Fruit fly (Drosophila melanogaster): Measurements from ENCODE around the gene Sos.
A peak's percentile ranks its signal among the peaks of the same experiment; 100 is the strongest.

Sos gene

DNA sequence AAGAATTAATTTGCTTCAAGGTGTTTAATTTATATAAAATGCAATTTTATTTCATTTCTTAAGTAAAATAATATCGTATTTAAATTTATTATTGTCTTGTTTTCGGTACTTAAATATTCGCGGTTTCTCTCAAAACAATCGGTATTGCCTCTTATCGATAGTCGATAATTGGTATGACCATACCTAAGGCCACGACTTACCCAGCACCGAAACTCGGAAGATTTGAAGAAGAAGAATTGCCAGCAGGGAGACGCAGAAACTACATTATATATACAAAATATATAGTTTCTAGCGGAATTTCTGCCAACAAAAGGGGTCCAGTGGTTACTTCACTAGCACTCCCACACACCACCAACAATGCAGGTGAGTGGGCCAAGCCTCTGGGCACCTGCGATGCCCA, 42.7 kb upstream of the Sos start (continued):
- no peak for TF ChIP-seq CG17829 (tag; optimal IDR thresholded peaks at IDR 0.05)
- TF ChIP-seq seq (GFP tag; IDR thresholded peaks at IDR 0.05): no peak
- no peak for TF ChIP-seq CG8359 (GFP tag; optimal IDR thresholded peaks at IDR 0.05; ENCODE audit: borderline replicate concordance)
- no peak for TF ChIP-seq CG12942 (GFP tag; optimal IDR thresholded peaks at IDR 0.05)
- no peak for TF ChIP-seq CG14441 (GFP tag; IDR thresholded peaks at IDR 0.05)
- no peak for TF ChIP-seq ara (GFP tag; IDR thresholded peaks at IDR 0.05)
- peak; percentile 41; the same call in 1 of the 2 replicates for TF ChIP-seq CG2129 (GFP tag; IDR thresholded peaks at IDR 0.05; ENCODE audit: partially characterized antibody)
- TF ChIP-seq Neu2 (GFP tag; optimal IDR thresholded peaks at IDR 0.05; ENCODE audit: borderline replicate concordance): no peak
- no peak for TF ChIP-seq CG4404 (GFP tag; IDR thresholded peaks at IDR 0.05)
- no peak for TF ChIP-seq CG2712 (tag; optimal IDR thresholded peaks at IDR 0.05)
- TF ChIP-seq CG18764 (GFP tag; optimal IDR thresholded peaks at IDR 0.05): no peak
- no peak for TF ChIP-seq Lim3 (GFP tag; IDR thresholded peaks at IDR 0.05)
- no peak for TF ChIP-seq nau (GFP tag; optimal IDR thresholded peaks at IDR 0.05)
- TF ChIP-seq Mes4 (GFP tag; optimal IDR thresholded peaks at IDR 0.05): no peak
- no peak for TF ChIP-seq Stat92E (GFP tag; optimal IDR thresholded peaks at IDR 0.05)
- TF ChIP-seq amos (GFP tag; IDR thresholded peaks at IDR 0.05; ENCODE audit: partially characterized antibody): peak; percentile 74
- no peak for TF ChIP-seq CG10543 (GFP tag; optimal IDR thresholded peaks at IDR 0.05)
- TF ChIP-seq dysf (GFP tag; IDR thresholded peaks at IDR 0.05): no peak
- no peak for TF ChIP-seq grau (tag; optimal IDR thresholded peaks at IDR 0.05)
- TF ChIP-seq fd102C (GFP tag; optimal IDR thresholded peaks at IDR 0.05): no peak
- no peak for TF ChIP-seq CTCF (GFP tag; optimal IDR thresholded peaks at IDR 0.05)
- TF ChIP-seq pan (optimal IDR thresholded peaks at IDR 0.05): no peak
- TF ChIP-seq pan (GFP tag; optimal IDR thresholded peaks at IDR 0.05 in 1 of 2, IDR thresholded peaks at IDR 0.05 in 1 of 2): no peak
- peak; percentile 65 for TF ChIP-seq hbn (GFP tag; IDR thresholded peaks at IDR 0.05; ENCODE audit: partially characterized antibody)
- TF ChIP-seq CG10654 (GFP tag; optimal IDR thresholded peaks at IDR 0.05): no peak
- no peak for TF ChIP-seq NC2α (GFP tag; optimal IDR thresholded peaks at IDR 0.05)
- no peak for TF ChIP-seq gem (tag; optimal IDR thresholded peaks at IDR 0.05)
- no peak for TF ChIP-seq CG3407 (GFP tag; optimal IDR thresholded peaks at IDR 0.05)
- no peak for TF ChIP-seq CG15073 (GFP tag; optimal IDR thresholded peaks at IDR 0.05)
- no peak for TF ChIP-seq br (optimal IDR thresholded peaks at IDR 0.05)
- no peak for TF ChIP-seq run (tag; optimal IDR thresholded peaks at IDR 0.05)
- TF ChIP-seq Sry-δ (GFP tag; optimal IDR thresholded peaks at IDR 0.05): peak; percentile 63
- no peak for TF ChIP-seq CG17328 (GFP tag; IDR thresholded peaks at IDR 0.05)
- no peak for TF ChIP-seq Poxn (GFP tag; IDR thresholded peaks at IDR 0.05)
- TF ChIP-seq z (GFP tag; IDR thresholded peaks at IDR 0.05): no peak
- no peak for TF ChIP-seq TFAM (GFP tag; optimal IDR thresholded peaks at IDR 0.05)
- TF ChIP-seq CG4282 (GFP tag; optimal IDR thresholded peaks at IDR 0.05): no peak
- TF ChIP-seq ro (GFP tag; IDR thresholded peaks at IDR 0.05): no peak
- peak; percentile 83 for TF ChIP-seq stwl (tag; optimal IDR thresholded peaks at IDR 0.05)
- peak; percentile 79 for TF ChIP-seq unc-4 (GFP tag; IDR thresholded peaks at IDR 0.05; ENCODE audit: partially characterized antibody)
- no peak for TF ChIP-seq unpg (GFP tag; optimal IDR thresholded peaks at IDR 0.05)
- TF ChIP-seq Dek (tag; optimal IDR thresholded peaks at IDR 0.05): no peak
- TF ChIP-seq CG4617 (GFP tag; optimal IDR thresholded peaks at IDR 0.05; ENCODE audit: borderline replicate concordance): peak; percentile 80
- no peak for TF ChIP-seq CG13894 (tag; optimal IDR thresholded peaks at IDR 0.05)
- TF ChIP-seq CG6813 (GFP tag; optimal IDR thresholded peaks at IDR 0.05): no peak
- no peak for TF ChIP-seq grn (GFP tag; optimal IDR thresholded peaks at IDR 0.05)
- TF ChIP-seq vnd (GFP tag; IDR thresholded peaks at IDR 0.05; ENCODE audit: partially characterized antibody): peak; percentile 40; the same call in 2 of the 3 replicates
- peak; percentile 44; the same call in 1 of the 2 replicates for TF ChIP-seq CG42726 (GFP tag; IDR thresholded peaks at IDR 0.05; ENCODE audit: partially characterized antibody)
- TF ChIP-seq H2.0 (GFP tag; IDR thresholded peaks at IDR 0.05): no peak
- no peak for TF ChIP-seq tin (GFP tag; optimal IDR thresholded peaks at IDR 0.05)
- TF ChIP-seq CG14860 (GFP tag; IDR thresholded peaks at IDR 0.05; ENCODE audit: partially characterized antibody): peak; percentile 51; the same call in 2 of the 3 replicates
- no peak for TF ChIP-seq CG6654 (GFP tag; optimal IDR thresholded peaks at IDR 0.05)
